Worm (Caenorhabditis elegans) whole organism, L3 larva: ENCODE data around the gene viro-2.

Experiments
- R02D3.7 ChIP-seq: fragments of 150-350 bp; optimal IDR thresholded peaks from 2 replicates; lab custom pipeline; 2014; ENCODE audit warnings: missing biosample characterization, missing genetic modification characterization
- lin-15B ChIP-seq: fragments of 150-350 bp; optimal IDR thresholded peaks from 2 replicates; lab custom pipeline; 2014; ENCODE audit warnings: missing biosample characterization, missing genetic modification characterization
- mdl-1 ChIP-seq: fragments of 150-350 bp; optimal IDR thresholded peaks from 2 replicates; lab custom pipeline; 2014; ENCODE audit warnings: missing biosample characterization, missing genetic modification characterization
- pha-4 ChIP-seq: fragments of 150-350 bp; optimal IDR thresholded peaks from 2 replicates; lab custom pipeline; 2014; ENCODE audit warnings: missing biosample characterization, missing genetic modification reagents, missing genetic modification characterization
- ztf-11 ChIP-seq: fragments of 150-350 bp; optimal IDR thresholded peaks from 2 replicates; lab custom pipeline; 2014; ENCODE audit warnings: missing biosample characterization, missing genetic modification characterization

DNA sequence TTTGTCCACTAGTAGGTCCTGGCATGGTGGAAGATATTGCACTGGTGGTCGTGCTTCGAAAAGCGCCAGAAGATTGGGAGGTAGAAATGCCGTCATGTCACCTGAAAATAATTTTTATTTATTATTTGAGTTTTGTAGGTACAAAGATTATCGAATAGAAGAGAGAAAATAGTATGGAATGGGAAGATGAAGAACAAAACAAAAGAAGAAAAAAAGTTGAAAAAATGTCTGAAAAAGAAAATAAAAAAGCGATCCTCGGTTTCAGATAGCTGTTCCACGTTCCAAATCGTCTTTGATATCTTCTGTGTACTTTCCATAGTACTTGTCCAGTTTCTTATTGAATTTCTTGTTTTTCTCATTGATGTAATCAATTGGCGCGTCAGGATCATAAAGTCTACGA lies 32.4 kb downstream of the viro-2 start, which contains the start of gene rnp-7:
- TF ChIP-seq mdl-1 (tag; lab: Kevin White, UChicago) (no peak), ztf-11 (tag; lab: Kevin White, UChicago) (no peak), lin-15B (tag; lab: Kevin White, UChicago) (no peak), R02D3.7 (tag; lab: Kevin White, UChicago) (no peak), pha-4 (tag; lab: Kevin White, UChicago) (no peak)
